Worm (Caenorhabditis elegans): ENCODE measurements around the gene Y45F10B.12.
A peak's percentile ranks its signal among the peaks of the same experiment; 100 is the strongest.

Y45F10B.12 gene

DNA sequence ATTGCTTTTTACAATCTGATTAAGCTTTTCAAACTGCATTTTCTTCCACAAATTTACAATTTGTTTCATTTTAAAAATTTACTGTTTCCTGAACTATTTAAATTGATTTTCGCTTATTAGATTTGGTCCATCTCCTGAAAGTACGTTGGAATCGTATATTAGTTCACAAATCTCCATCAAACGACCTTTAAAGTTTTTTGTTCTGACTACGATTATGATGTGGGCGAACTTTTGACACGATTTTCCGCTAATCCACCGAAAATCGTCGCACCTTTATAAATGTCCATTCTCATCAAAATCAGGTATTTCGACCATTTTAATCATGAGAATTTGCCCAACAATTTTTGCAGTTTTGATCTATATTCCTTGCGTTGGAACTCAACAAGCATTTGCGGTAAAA lies 36.3 kb downstream of the Y45F10B.12 start, which contains the start of gene C08F11.1:
Gene C08F11.1 (plus strand): TSS at position 301 of the 400 bp plus-strand sequence.
- TF ChIP-seq nhr-76 (tag; optimal IDR thresholded peaks at IDR 0.05) (no peak), ceh-28 (tag; optimal IDR thresholded peaks at IDR 0.05) (no peak), nhr-11 (tag; optimal IDR thresholded peaks at IDR 0.05) (no peak), ama-1 (optimal IDR thresholded peaks at IDR 0.05) (no peak)

DNA sequence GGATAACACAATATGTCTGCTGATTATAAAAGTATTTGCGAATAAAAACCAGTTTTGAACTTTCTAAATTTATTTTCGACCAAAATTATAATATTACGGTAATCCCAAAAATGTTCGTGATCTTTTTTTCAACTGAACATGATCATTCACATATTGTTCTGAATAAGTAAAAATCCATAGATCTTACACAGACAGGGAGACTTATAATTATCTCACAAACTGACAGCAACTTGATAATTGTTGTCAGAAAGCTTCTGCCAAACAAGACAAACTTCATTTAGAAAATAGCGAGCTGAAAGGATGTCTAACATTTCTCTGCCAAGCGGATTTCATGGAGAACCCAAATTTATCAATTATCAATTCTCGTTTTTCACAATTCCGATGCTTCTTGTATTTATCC lies 39.2 kb downstream of the Y45F10B.12 start, which contains the start of gene sru-21:
Gene sru-21 (plus strand): TSS at position 301 of the 400 bp plus-strand sequence.
- TF ChIP-seq ztf-4 (tag; optimal IDR thresholded peaks at IDR 0.05) (no peak), nhr-23 (tag; optimal IDR thresholded peaks at IDR 0.05) (no peak), mdl-1 (tag; optimal IDR thresholded peaks at IDR 0.05) (no peak), hmg-11 (tag; optimal IDR thresholded peaks at IDR 0.05) (no peak), jun-1 (tag; optimal IDR thresholded peaks at IDR 0.05) (no peak), eor-1 (tag; optimal IDR thresholded peaks at IDR 0.05) (no peak), daf-12 (tag; optimal IDR thresholded peaks at IDR 0.05) (no peak), fkh-10 (GFP tag; optimal IDR thresholded peaks at IDR 0.05) (no peak), mml-1 (tag; optimal IDR thresholded peaks at IDR 0.05) (no peak), lsy-12 (tag; optimal IDR thresholded peaks at IDR 0.05) (no peak), nhr-237 (tag; optimal IDR thresholded peaks at IDR 0.05) (no peak), ceh-16 (tag; optimal IDR thresholded peaks at IDR 0.05) (no peak), lin-39 (tag; optimal IDR thresholded peaks at IDR 0.05) (no peak), pha-4 (tag; optimal IDR thresholded peaks at IDR 0.05) (no peak), nhr-43 (tag; optimal IDR thresholded peaks at IDR 0.05; ENCODE audit: poor library complexity, severe bottlenecking) (no peak), nhr-25 (tag; optimal IDR thresholded peaks at IDR 0.05) (no peak), fos-1 (tag; optimal IDR thresholded peaks at IDR 0.05) (no peak), tbx-2 (tag; optimal IDR thresholded peaks at IDR 0.05) (no peak), fkh-2 (tag; optimal IDR thresholded peaks at IDR 0.05) (no peak), nhr-76 (tag; optimal IDR thresholded peaks at IDR 0.05) (no peak)

DNA sequence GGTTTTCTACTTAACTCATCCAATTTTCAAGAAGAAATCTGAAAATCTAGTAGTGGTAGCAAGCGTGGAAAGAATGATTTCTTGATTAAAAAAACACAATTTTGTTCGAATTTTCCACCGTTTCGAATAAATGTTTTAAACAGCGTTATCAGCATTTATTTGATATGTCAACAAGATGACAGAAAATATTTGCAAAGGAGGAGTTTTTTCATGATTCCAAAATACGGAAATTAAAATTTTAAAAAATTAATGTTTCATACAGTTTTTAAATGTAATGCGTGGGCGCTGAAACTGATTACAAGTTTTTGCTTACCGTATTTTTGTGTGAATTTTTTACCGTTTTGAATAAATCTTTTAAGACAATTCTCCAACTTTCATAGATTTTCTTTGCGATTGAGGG lies 45.3 kb downstream of the Y45F10B.12 start:
- TF ChIP-seq nhr-28 (tag; optimal IDR thresholded peaks at IDR 0.05) (no peak), egl-27 (tag; optimal IDR thresholded peaks at IDR 0.05) (no peak), pha-4 (tag; optimal IDR thresholded peaks at IDR 0.05) (peak; percentile 22), lsy-12 (tag; optimal IDR thresholded peaks at IDR 0.05) (no peak), ceh-16 (tag; optimal IDR thresholded peaks at IDR 0.05) (no peak), nhr-25 (tag; optimal IDR thresholded peaks at IDR 0.05) (no peak), fos-1 (tag; optimal IDR thresholded peaks at IDR 0.05) (no peak), nhr-12 (tag; optimal IDR thresholded peaks at IDR 0.05) (no peak)

DNA sequence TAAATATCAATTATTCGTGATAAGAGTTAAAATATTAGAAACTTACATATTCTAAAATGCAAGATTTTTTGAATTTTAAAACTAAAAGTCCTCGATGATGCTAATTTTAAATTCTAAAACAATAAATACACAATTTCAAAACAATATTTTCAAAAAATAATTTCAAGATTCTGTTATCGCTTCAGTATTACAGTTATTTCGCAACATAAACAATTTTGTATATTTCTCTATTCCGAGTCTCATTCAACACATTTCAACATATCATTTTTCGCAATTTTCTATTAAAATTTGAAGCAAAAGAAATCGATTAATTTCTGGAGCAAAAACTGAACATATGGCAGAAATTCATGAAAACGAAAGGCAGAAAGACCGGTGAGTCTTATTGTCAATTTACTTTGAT lies 45.9 kb downstream of the Y45F10B.12 start, which contains the start of gene fbxa-98:
Gene fbxa-98 (plus strand): TSS at position 243 of the 400 bp plus-strand sequence.
- TF ChIP-seq fkh-10 (GFP tag; optimal IDR thresholded peaks at IDR 0.05) (no peak), hmg-11 (tag; optimal IDR thresholded peaks at IDR 0.05) (no peak), pha-4 (tag; optimal IDR thresholded peaks at IDR 0.05) (no peak), nhr-77 (tag; optimal IDR thresholded peaks at IDR 0.05) (no peak), mdl-1 (tag; optimal IDR thresholded peaks at IDR 0.05) (no peak), nhr-28 (tag; optimal IDR thresholded peaks at IDR 0.05) (no peak), elt-2 (tag; optimal IDR thresholded peaks at IDR 0.05) (no peak), nhr-237 (tag; optimal IDR thresholded peaks at IDR 0.05) (no peak), aly-2 (tag; optimal IDR thresholded peaks at IDR 0.05) (no peak), ztf-4 (tag; optimal IDR thresholded peaks at IDR 0.05) (no peak)

DNA sequence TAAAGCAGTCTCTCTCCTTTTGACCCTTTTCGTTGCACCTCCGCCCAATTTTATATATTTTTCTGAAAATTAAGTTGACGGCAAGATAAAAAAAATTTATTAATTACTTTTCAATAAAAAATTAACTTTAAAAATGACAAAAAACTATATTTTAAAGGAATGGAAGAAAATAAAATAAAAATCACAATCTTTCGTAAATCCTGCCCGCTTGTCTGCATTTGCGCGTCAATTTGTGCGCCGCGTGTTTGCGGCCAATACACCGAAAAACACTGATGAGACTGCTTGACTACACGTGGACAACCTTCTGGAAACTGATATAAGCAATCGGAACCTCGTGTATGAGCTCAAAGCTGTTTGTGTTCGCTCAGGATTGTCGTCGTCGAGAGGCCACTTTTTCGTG lies 49.7 kb downstream of the Y45F10B.12 start, which contains the start of gene C08F11.7:
Gene C08F11.7 (plus strand): TSS at position 301 of the 400 bp plus-strand sequence.
- no peak for TF ChIP-seq lsy-12 (tag; optimal IDR thresholded peaks at IDR 0.05)
- TF ChIP-seq fkh-2 (tag; optimal IDR thresholded peaks at IDR 0.05): no peak
- no peak for TF ChIP-seq nhr-11 (tag; optimal IDR thresholded peaks at IDR 0.05)
- TF ChIP-seq eor-1 (tag; optimal IDR thresholded peaks at IDR 0.05): no peak
- TF ChIP-seq fos-1 (tag; optimal IDR thresholded peaks at IDR 0.05): no peak
- TF ChIP-seq ceh-28 (tag; optimal IDR thresholded peaks at IDR 0.05): no peak
- TF ChIP-seq ceh-9 (tag; optimal IDR thresholded peaks at IDR 0.05): no peak
- no peak for TF ChIP-seq daf-12 (tag; optimal IDR thresholded peaks at IDR 0.05)
- no peak for TF ChIP-seq lin-39 (tag; optimal IDR thresholded peaks at IDR 0.05)
- no peak for TF ChIP-seq egl-5 (tag; optimal IDR thresholded peaks at IDR 0.05)
- TF ChIP-seq ceh-16 (tag; optimal IDR thresholded peaks at IDR 0.05): no peak
- no peak for TF ChIP-seq skn-1 (tag; optimal IDR thresholded peaks at IDR 0.05)
- TF ChIP-seq jun-1 (tag; optimal IDR thresholded peaks at IDR 0.05): no peak
- TF ChIP-seq tbx-2 (tag; optimal IDR thresholded peaks at IDR 0.05): no peak
- TF ChIP-seq fkh-10 (GFP tag; optimal IDR thresholded peaks at IDR 0.05): no peak
- no peak for TF ChIP-seq ceh-82 (tag; optimal IDR thresholded peaks at IDR 0.05)
- TF ChIP-seq ZK546.5 (tag; optimal IDR thresholded peaks at IDR 0.05): no peak
- TF ChIP-seq unc-62 (GFP tag; optimal IDR thresholded peaks at IDR 0.05): no peak

All from whole organism, L3 larva.